Worm (Caenorhabditis elegans) whole organism, L1 larva: ENCODE measurements around the gene F23H11.2.

ENCODE experiments used
- F16B12.6 ChIP-seq: fragments of 150-350 bp; optimal IDR thresholded peaks from 2 replicates; lab custom pipeline; 2014; ENCODE audit warnings: missing biosample characterization, missing genetic modification characterization
- Y116A8C.19 ChIP-seq: sonication (generic microtip); optimal IDR thresholded peaks from 2 replicates; lab custom pipeline; 2016; ENCODE audit warnings: missing compliant biosample characterization, missing genetic modification characterization, borderline replicate concordance
- aha-1 ChIP-seq: fragments of 150-350 bp; optimal IDR thresholded peaks from 2 replicates; lab custom pipeline; 2014; ENCODE audit warnings: missing biosample characterization, missing genetic modification characterization
- alr-1 ChIP-seq: fragments of 200-800 bp; sonication (Bioruptor generic); optimal IDR thresholded peaks from 2 replicates; lab custom pipeline; 2018; ENCODE audit warnings: borderline replicate concordance, mild to moderate bottlenecking, missing genetic modification characterization, missing compliant biosample characterization
- aly-2 ChIP-seq: fragments of 150-350 bp; optimal IDR thresholded peaks from 2 replicates; lab custom pipeline; 2014; ENCODE audit warnings: missing biosample characterization, missing genetic modification characterization
- ama-1 ChIP-seq: fragments of 150-350 bp; optimal IDR thresholded peaks from 2 replicates; lab custom pipeline; 2014
- blmp-1 ChIP-seq: fragments of 150-350 bp; optimal IDR thresholded peaks from 2 replicates; lab custom pipeline; 2014; ENCODE audit warnings: missing biosample characterization, missing genetic modification characterization
- ceh-63 ChIP-seq: fragments of 200-800 bp; sonication (Bioruptor generic); optimal IDR thresholded peaks from 2 replicates; lab custom pipeline; 2018; ENCODE audit warnings: mild to moderate bottlenecking, missing genetic modification characterization, missing compliant biosample characterization
- ceh-8 ChIP-seq: fragments of 200-800 bp; sonication (Bioruptor generic); optimal IDR thresholded peaks from 2 replicates; lab custom pipeline; 2018; ENCODE audit warnings: mild to moderate bottlenecking, missing genetic modification characterization, moderate library complexity, missing compliant biosample characterization
- ceh-82 ChIP-seq, 3 experiments: fragments of 150-350 bp in 1 of 3; sonication (generic microtip) in 2 of 3; optimal IDR thresholded peaks; 2 replicates each; lab custom pipeline; 2014 to 2017; ENCODE audit warnings: missing biosample characterization in 3 of 3, missing genetic modification characterization in 3 of 3
- ceh-88 ChIP-seq: fragments of 200-800 bp; sonication (Bioruptor generic); IDR thresholded peaks from 2 replicates; pipeline ENCODE4 v1.3.6; 2022; ENCODE audit warnings: missing genetic modification characterization, missing compliant biosample characterization
- ceh-90 ChIP-seq: sonication (generic microtip); optimal IDR thresholded peaks from 2 replicates; lab custom pipeline; 2016; ENCODE audit warnings: missing genetic modification characterization, missing compliant biosample characterization
- ces-1 ChIP-seq: fragments of 150-350 bp; optimal IDR thresholded peaks from 2 replicates; lab custom pipeline; 2014; ENCODE audit warnings: missing biosample characterization, missing genetic modification reagents, missing genetic modification characterization
- dpl-1 ChIP-seq, 3 experiments: fragments of 150-350 bp in 2 of 3; sonication (generic microtip) in 1 of 3; optimal IDR thresholded peaks; 2 replicates each; lab custom pipeline; 2014 to 2017; ENCODE audit warnings: missing biosample characterization in 3 of 3, missing genetic modification characterization in 3 of 3, missing genetic modification reagents in 3 of 3
- efl-1 ChIP-seq, 4 experiments: fragments of 150-350 bp; optimal IDR thresholded peaks in 3 of 4; peaks in 1 of 4; 1 replicate in 1 of 4; 2 replicates in 3 of 4; lab custom pipeline; 2014; ENCODE audit warnings: missing biosample characterization in 2 of 4, missing genetic modification characterization in 2 of 4, missing genetic modification reagents in 2 of 4
- efl-3 ChIP-seq: fragments of 200-800 bp; sonication (Bioruptor generic); optimal IDR thresholded peaks from 2 replicates; lab custom pipeline; 2018; ENCODE audit warnings: mild to moderate bottlenecking, missing genetic modification characterization, missing compliant biosample characterization
- egl-13 ChIP-seq: sonication (generic microtip); optimal IDR thresholded peaks from 2 replicates; lab custom pipeline; 2016; ENCODE audit warnings: missing genotype, missing genetic modification reagents, missing genetic modification characterization, missing compliant biosample characterization
- elt-3 ChIP-seq, 6 experiments: fragments of 150-350 bp in 1 of 6; sonication (generic microtip); optimal IDR thresholded peaks; 2 replicates each; lab custom pipeline; 2017 to 2018; ENCODE audit warnings: missing biosample characterization in 6 of 6, missing genetic modification characterization in 6 of 6, inconsistent platforms in 1 of 6
- ets-5 ChIP-seq: fragments of 200-800 bp; sonication (Bioruptor generic); IDR thresholded peaks from 2 replicates; pipeline ENCODE4 v1.3.6; 2022; ENCODE audit warnings: missing genetic modification characterization, missing compliant biosample characterization
- fkh-10 ChIP-seq: sonication (generic microtip); optimal IDR thresholded peaks from 2 replicates; lab custom pipeline; 2017; ENCODE audit warnings: missing biosample characterization, missing genetic modification reagents, missing genetic modification characterization
- fkh-4 ChIP-seq: sonication (generic microtip); optimal IDR thresholded peaks from 2 replicates; lab custom pipeline; 2016; ENCODE audit warnings: missing compliant biosample characterization, missing genetic modification characterization, borderline replicate concordance
- fos-1 ChIP-seq: fragments of 150-350 bp; optimal IDR thresholded peaks from 2 replicates; lab custom pipeline; 2014; ENCODE audit warnings: missing biosample characterization, missing genetic modification characterization
- hpl-2 ChIP-seq: fragments of 150-350 bp; optimal IDR thresholded peaks from 2 replicates; lab custom pipeline; 2014; ENCODE audit warnings: missing biosample characterization, missing genetic modification reagents, missing genetic modification characterization
- jun-1 ChIP-seq: fragments of 150-350 bp; optimal IDR thresholded peaks from 2 replicates; lab custom pipeline; 2014; ENCODE audit warnings: missing biosample characterization, missing genetic modification reagents, missing genetic modification characterization
- lin-14 ChIP-seq: fragments of 200-800 bp; sonication (Bioruptor generic); optimal IDR thresholded peaks from 2 replicates; lab custom pipeline; 2018; ENCODE audit warnings: mild to moderate bottlenecking, missing genetic modification characterization, moderate library complexity, missing compliant biosample characterization
- lin-15B ChIP-seq: fragments of 150-350 bp; sonication (generic microtip); optimal IDR thresholded peaks from 3 replicates; lab custom pipeline; 2014; ENCODE audit warnings: missing biosample characterization, missing genetic modification characterization
- lin-35 ChIP-seq, 2 experiments: fragments of 150-350 bp; optimal IDR thresholded peaks; 2 replicates each; lab custom pipeline; 2014; ENCODE audit warnings: missing biosample characterization in 2 of 2, missing genetic modification characterization in 2 of 2, missing genetic modification reagents in 2 of 2
- lin-39 ChIP-seq: fragments of 150-350 bp; optimal IDR thresholded peaks from 2 replicates; lab custom pipeline; 2014; ENCODE audit warnings: missing biosample characterization, missing genetic modification reagents, missing genetic modification characterization
- lir-3 ChIP-seq: sonication (generic microtip); optimal IDR thresholded peaks from 2 replicates; lab custom pipeline; 2016; ENCODE audit warnings: mild to moderate bottlenecking, missing genetic modification characterization, moderate library complexity, missing compliant biosample characterization; ENCODE audit not compliant: poor library complexity
- mab-9 ChIP-seq: fragments of 200-800 bp; sonication (Bioruptor generic); IDR thresholded peaks from 2 replicates; pipeline ENCODE4 v1.3.6; 2022; ENCODE audit warnings: missing genetic modification reagents, missing genetic modification characterization, missing compliant biosample characterization
- mdl-1 ChIP-seq, 2 experiments: fragments of 150-350 bp; optimal IDR thresholded peaks; 2 replicates each; lab custom pipeline; 2014 to 2017; ENCODE audit warnings: missing biosample characterization in 2 of 2, missing genetic modification characterization in 2 of 2, inconsistent platforms in 1 of 2
- mef-2 ChIP-seq: fragments of 150-350 bp; optimal IDR thresholded peaks from 2 replicates; lab custom pipeline; 2014; ENCODE audit warnings: missing biosample characterization, missing genetic modification characterization
- nhr-20 ChIP-seq: sonication (generic microtip); optimal IDR thresholded peaks from 2 replicates; lab custom pipeline; 2016; ENCODE audit warnings: mild to moderate bottlenecking, missing genetic modification characterization, missing compliant biosample characterization
- nhr-237 ChIP-seq: fragments of 150-350 bp; optimal IDR thresholded peaks from 2 replicates; lab custom pipeline; 2014; ENCODE audit warnings: missing biosample characterization, missing genetic modification characterization
- nhr-71 ChIP-seq: sonication (generic microtip); optimal IDR thresholded peaks from 2 replicates; lab custom pipeline; 2016; ENCODE audit warnings: mild to moderate bottlenecking, missing genetic modification characterization, moderate library complexity, missing compliant biosample characterization
- nhr-76 ChIP-seq: sonication (generic microtip); optimal IDR thresholded peaks from 2 replicates; lab custom pipeline; 2017; ENCODE audit warnings: missing biosample characterization, missing genetic modification characterization
- nhr-77 ChIP-seq: fragments of 150-350 bp; optimal IDR thresholded peaks from 2 replicates; lab custom pipeline; 2014; ENCODE audit warnings: missing biosample characterization, missing genetic modification characterization
- nhr-90 ChIP-seq: sonication (generic microtip); optimal IDR thresholded peaks from 2 replicates; lab custom pipeline; 2016; ENCODE audit warnings: mild to moderate bottlenecking, missing genetic modification characterization, missing compliant biosample characterization; ENCODE audit not compliant: poor library complexity
- pax-3 ChIP-seq: fragments of 200-800 bp; sonication (Bioruptor generic); optimal IDR thresholded peaks from 2 replicates; lab custom pipeline; 2018; ENCODE audit warnings: mild to moderate bottlenecking, missing genetic modification characterization, moderate library complexity, missing compliant biosample characterization
- snpc-4 ChIP-seq: fragments of 150-350 bp; optimal IDR thresholded peaks from 2 replicates; lab custom pipeline; 2014; ENCODE audit warnings: missing biosample characterization, missing genetic modification characterization
- sox-4 ChIP-seq: sonication (generic microtip); optimal IDR thresholded peaks from 2 replicates; lab custom pipeline; 2016; ENCODE audit warnings: missing genetic modification characterization, missing compliant biosample characterization
- unc-130 ChIP-seq: fragments of 150-350 bp; optimal IDR thresholded peaks from 2 replicates; lab custom pipeline; 2017; ENCODE audit warnings: missing biosample characterization, missing genetic modification characterization, inconsistent platforms
- unc-62 ChIP-seq: fragments of 150-350 bp; optimal IDR thresholded peaks from 2 replicates; lab custom pipeline; 2014; ENCODE audit warnings: missing biosample characterization, missing genetic modification reagents, missing genetic modification characterization
- unc-86 ChIP-seq: sonication (generic microtip); optimal IDR thresholded peaks from 2 replicates; lab custom pipeline; 2016; ENCODE audit warnings: missing genetic modification characterization, missing compliant biosample characterization
- unc-98 ChIP-seq: fragments of 200-800 bp; sonication (Bioruptor generic); IDR thresholded peaks from 2 replicates; pipeline ENCODE4 v1.3.6; 2022; ENCODE audit warnings: missing genetic modification characterization, missing compliant biosample characterization
- xbp-1 ChIP-seq: sonication (generic microtip); optimal IDR thresholded peaks from 2 replicates; lab custom pipeline; 2016; ENCODE audit warnings: missing genetic modification characterization, missing compliant biosample characterization
- zag-1 ChIP-seq: fragments of 150-350 bp; optimal IDR thresholded peaks from 2 replicates; lab custom pipeline; 2014; ENCODE audit warnings: missing biosample characterization, missing genetic modification characterization
- ztf-11 ChIP-seq, 2 experiments: sonication (generic microtip); optimal IDR thresholded peaks; 2 replicates each; lab custom pipeline; 2016 to 2017; ENCODE audit warnings: missing genetic modification characterization in 2 of 2, missing biosample characterization in 1 of 2, missing compliant biosample characterization in 1 of 2
- ztf-4 ChIP-seq: fragments of 150-350 bp; optimal IDR thresholded peaks from 2 replicates; lab custom pipeline; 2014; ENCODE audit warnings: missing biosample characterization, missing genetic modification characterization

F23H11.2 gene

ce11 chrIII:901148-901547 is 5.6 kb downstream of the F23H11.2 start, which contains the start of gene sucl-2:
TSS of gene sucl-2 (minus strand) at chrIII:901412.
- TF ChIP-seq ztf-11 (tag; optimal IDR thresholded peaks at IDR 0.05; lab: Kevin White, UChicago) (no peak), efl-1 (optimal IDR thresholded peaks at IDR 0.05; lab: Kevin White, UChicago) (no peak), efl-1 (GFP tag; optimal IDR thresholded peaks at IDR 0.05 in 1 of 2; lab: Kevin White, UChicago) (peak in 1 of 2 experiments; percentile 90), snpc-4 (tag; lab: Kevin White, UChicago) (no peak)

- TF ChIP-seq unc-62 (GFP tag; lab: Kevin White, UChicago) (no peak), blmp-1 (tag; lab: Kevin White, UChicago) (peak; percentile 9), fos-1 (no peak), nhr-71 (tag; lab: Kevin White, UChicago) (peak; percentile 36), aly-2 (tag; lab: Kevin White, UChicago) (no peak), zag-1 (tag; lab: Kevin White, UChicago) (no peak), snpc-4 (tag; lab: Kevin White, UChicago) (no peak), fkh-4 (tag; lab: Kevin White, UChicago) (no peak), lin-39 (tag; lab: Kevin White, UChicago) (no peak), ztf-4 (tag; lab: Kevin White, UChicago) (no peak), mdl-1 (tag; optimal IDR thresholded peaks at IDR 0.05; lab: Kevin White, UChicago) (no peak), hpl-2 (GFP tag; lab: Kevin White, UChicago) (no peak), nhr-237 (tag; lab: Kevin White, UChicago) (no peak), ama-1 (lab: Kevin White, UChicago) (no peak), lin-35 (GFP tag; optimal IDR thresholded peaks at IDR 0.05; lab: Kevin White, UChicago) (peak; percentile 42 to 87), aha-1 (tag; lab: Kevin White, UChicago) (no peak), elt-3 (tag; optimal IDR thresholded peaks at IDR 0.05; lab: Kevin White, UChicago) (no peak), ets-5 (GFP tag; lab: Robert Waterston, UW) (no peak), nhr-90 (tag; lab: Kevin White, UChicago) (no peak), nhr-77 (tag; lab: Kevin White, UChicago) (no peak), ceh-88 (no peak), unc-98 (GFP tag; lab: Robert Waterston, UW) (no peak), xbp-1 (no peak), egl-13 (no peak), efl-3 (GFP tag; lab: Kevin White, UChicago) (no peak), sox-4 (tag; lab: Kevin White, UChicago) (no peak), jun-1 (tag; lab: Kevin White, UChicago) (no peak), ceh-63 (no peak), dpl-1 (GFP tag; optimal IDR thresholded peaks at IDR 0.05; lab: Kevin White, UChicago) (peak; percentile 61 to 81 (median 73)), nhr-20 (tag; lab: Kevin White, UChicago) (peak; percentile 6), ces-1 (GFP tag; lab: Kevin White, UChicago) (no peak), unc-86 (tag; lab: Kevin White, UChicago) (no peak), ceh-90 (tag; lab: Kevin White, UChicago) (no peak), mef-2 (tag; lab: Kevin White, UChicago) (no peak), lir-3 (tag; lab: Kevin White, UChicago) (no peak), fkh-10 (GFP tag; lab: Kevin White, UChicago) (no peak), F16B12.6 (tag; lab: Kevin White, UChicago) (no peak), lin-14 (GFP tag; lab: Kevin White, UChicago) (no peak), nhr-76 (no peak), lin-15B (tag; lab: Kevin White, UChicago) (peak; percentile 42), pax-3 (tag; lab: Kevin White, UChicago) (no peak), ceh-8 (GFP tag; lab: Kevin White, UChicago) (no peak), ceh-82 (tag; optimal IDR thresholded peaks at IDR 0.05; lab: Kevin White, UChicago) (no peak), alr-1 (tag; lab: Kevin White, UChicago) (no peak), efl-1 (optimal IDR thresholded peaks at IDR 0.05; lab: Kevin White, UChicago) (peak; percentile 55 to 70), efl-1 (GFP tag; optimal IDR thresholded peaks at IDR 0.05 in 1 of 2; lab: Kevin White, UChicago) (peak; percentile 78 to 97), unc-130 (tag; lab: Kevin White, UChicago) (no peak), mab-9 (no peak), Y116A8C.19 (tag; lab: Kevin White, UChicago) (no peak)
Observed at ce11 chrIII:901600-902250, 6.2 kb downstream of the F23H11.2 start.
